Worm (Caenorhabditis elegans) whole organism, L4/young adult: ENCODE measurements around the gene Y43F8B.14.

Experiments used
- W03F9.2 ChIP-seq: fragments of 150-350 bp; optimal IDR thresholded peaks from 2 replicates; lab custom pipeline; 2014; ENCODE audit warnings: missing biosample characterization, missing genetic modification characterization
- dao-5 ChIP-seq: sonication (generic microtip); optimal IDR thresholded peaks from 2 replicates; lab custom pipeline; 2016; ENCODE audit warnings: missing genotype, missing genetic modification characterization, moderate library complexity, missing compliant biosample characterization
- him-1 ChIP-seq: sonication (generic microtip); optimal IDR thresholded peaks from 2 replicates; lab custom pipeline; 2016; ENCODE audit warnings: missing genotype, missing genetic modification reagents, missing genetic modification characterization, missing compliant biosample characterization

Y43F8B.14 gene

ce11 chrV:19402855-19403254, 52.9 kb downstream of the Y43F8B.14 start, which contains the start of gene C25F9.12:
TSS of gene C25F9.12 (minus strand) at chrV:19402955.
- TF ChIP-seq W03F9.2 (tag; lab: Kevin White, UChicago) (no peak), him-1 (tag; lab: Kevin White, UChicago) (no peak), dao-5 (no peak)
